Fruit fly (Drosophila melanogaster): ENCODE results near the gene TfIIA-L.

Gene TfIIA-L

dm6 chr3R:27247892-27248291, 3.0 kb upstream of the TfIIA-L start, which contains the start of gene CG5984:
Gene CG5984 (minus strand): TSS chr3R:27247992.
- TF ChIP-seq CG10147 (GFP tag; optimal IDR thresholded peaks at IDR 0.05) (no peak), Deaf1 (tag; optimal IDR thresholded peaks at IDR 0.05) (peak; percentile 32), gem (tag; optimal IDR thresholded peaks at IDR 0.05) (no peak), dysf (GFP tag; IDR thresholded peaks at IDR 0.05) (no peak), Nf-YC (tag; optimal IDR thresholded peaks at IDR 0.05) (peak; percentile 37), sna (GFP tag; IDR thresholded peaks at IDR 0.05; ENCODE audit: partially characterized antibody) (no peak), CG9932 (GFP tag; IDR thresholded peaks at IDR 0.05) (no peak), sd (tag; optimal IDR thresholded peaks at IDR 0.05) (peak; percentile 88)

- peak; percentile 88 for TF ChIP-seq Hmr (GFP tag; optimal IDR thresholded peaks at IDR 0.05)
- peak in 1 of 2 experiments; percentile 44 for TF ChIP-seq tll (GFP tag; optimal IDR thresholded peaks at IDR 0.05)
- peak; percentile 79; the same call in 2 of the 3 replicates for TF ChIP-seq gce (GFP tag; IDR thresholded peaks at IDR 0.05)
- TF ChIP-seq CG4820 (GFP tag; optimal IDR thresholded peaks at IDR 0.05): peak; percentile 68
- no peak for TF ChIP-seq hth (optimal IDR thresholded peaks at IDR 0.05)
- peak; percentile 58 for TF ChIP-seq pum (GFP tag; optimal IDR thresholded peaks at IDR 0.05)
- peak; percentile 68 for TF ChIP-seq Mad (GFP tag; optimal IDR thresholded peaks at IDR 0.05)
- peak; percentile 35 for TF ChIP-seq CG34376 (GFP tag; optimal IDR thresholded peaks at IDR 0.05)
- no peak for TF ChIP-seq wek (GFP tag; optimal IDR thresholded peaks at IDR 0.05)
- no peak for TF ChIP-seq CG17568 (GFP tag; optimal IDR thresholded peaks at IDR 0.05)
- peak; percentile 86 for TF ChIP-seq sisA (GFP tag; IDR thresholded peaks at IDR 0.05)
- TF ChIP-seq CG13123 (GFP tag; optimal IDR thresholded peaks at IDR 0.05): peak; percentile 79
- TF ChIP-seq az2 (GFP tag; optimal IDR thresholded peaks at IDR 0.05): peak; percentile 85
- peak; percentile 84 for TF ChIP-seq CoRest (tag; optimal IDR thresholded peaks at IDR 0.05)
- TF ChIP-seq lola (GFP tag; optimal IDR thresholded peaks at IDR 0.05): peak in 1 of 3 experiments; percentile 55
- TF ChIP-seq gsb (GFP tag; IDR thresholded peaks at IDR 0.05): peak; percentile 84
- TF ChIP-seq CG7556 (GFP tag; optimal IDR thresholded peaks at IDR 0.05): peak; percentile 72
- TF ChIP-seq dpn (GFP tag; optimal IDR thresholded peaks at IDR 0.05): peak; percentile 84 to 90
- TF ChIP-seq pita (GFP tag; optimal IDR thresholded peaks at IDR 0.05): no peak
- peak; percentile 89 for TF ChIP-seq Ptx1 (GFP tag; IDR thresholded peaks at IDR 0.05)
- TF ChIP-seq dysf (GFP tag; IDR thresholded peaks at IDR 0.05): peak; percentile 87
- TF ChIP-seq Ravus (GFP tag; IDR thresholded peaks at IDR 0.05): peak; percentile 46; the same call in 1 of the 2 replicates
- TF ChIP-seq Mes4 (GFP tag; optimal IDR thresholded peaks at IDR 0.05): peak; percentile 10
- peak; percentile 40 for TF ChIP-seq salm (tag; optimal IDR thresholded peaks at IDR 0.05)
- TF ChIP-seq tgo (GFP tag; IDR thresholded peaks at IDR 0.05): peak; percentile 90
- peak; percentile 85 for TF ChIP-seq CG14014 (GFP tag; IDR thresholded peaks at IDR 0.05)
- peak; percentile 75 for TF ChIP-seq fd96Cb (tag; optimal IDR thresholded peaks at IDR 0.05)
- TF ChIP-seq bsh (GFP tag; optimal IDR thresholded peaks at IDR 0.05): peak in 1 of 2 experiments; percentile 84
- no peak for TF ChIP-seq Kr (GFP tag; optimal IDR thresholded peaks at IDR 0.05)
- peak; percentile 37 for TF ChIP-seq psq (GFP tag; optimal IDR thresholded peaks at IDR 0.05)
- peak; percentile 92 for TF ChIP-seq chm (GFP tag; IDR thresholded peaks at IDR 0.05)
- TF ChIP-seq zfh2 (GFP tag; optimal IDR thresholded peaks at IDR 0.05): peak; percentile 66
- peak; percentile 83 for TF ChIP-seq Abd-B (GFP tag; optimal IDR thresholded peaks at IDR 0.05)
- TF ChIP-seq CG13424 (tag; optimal IDR thresholded peaks at IDR 0.05): peak; percentile 84
- TF ChIP-seq CG17361 (GFP tag; IDR thresholded peaks at IDR 0.05): no peak; the same call in none of the 3 replicates
- TF ChIP-seq CG8290 (GFP tag; optimal IDR thresholded peaks at IDR 0.05): no peak
- TF ChIP-seq CG8290 (tag; optimal IDR thresholded peaks at IDR 0.05): no peak
- TF ChIP-seq CG2712 (tag; optimal IDR thresholded peaks at IDR 0.05): peak; percentile 90
- no peak for TF ChIP-seq Hey (tag; optimal IDR thresholded peaks at IDR 0.05)
- no peak for TF ChIP-seq br (optimal IDR thresholded peaks at IDR 0.05)
- TF ChIP-seq Six4 (GFP tag; optimal IDR thresholded peaks at IDR 0.05): peak; percentile 71
Observed at dm6 chr3R:27253136-27253920, 2.4 kb downstream of the TfIIA-L start, which contains the start of gene pll. Gene pll (minus strand): TSS chr3R:27253182.

All from whole organism, embryonic.